Worm (Caenorhabditis elegans): ENCODE data around the gene Y113G7B.27.
A peak's percentile ranks its signal among the peaks of the same experiment; 100 is the strongest.

Y113G7B.27 gene

ce11 chrV:20164059-20164892 lies 28.4 kb upstream of the Y113G7B.27 start, which contains the start of gene F19B2.5:
Gene F19B2.5, minus strand, starts transcription at chrV:20164165.
- no peak for TF ChIP-seq T26A5.8 (tag; optimal IDR thresholded peaks at IDR 0.05)
- no peak for TF ChIP-seq ceh-27 (GFP tag; optimal IDR thresholded peaks at IDR 0.05)
- peak; percentile 97 for TF ChIP-seq hsf-1 (GFP tag; IDR thresholded peaks at IDR 0.05)
- no peak for TF ChIP-seq B0261.1 (tag; optimal IDR thresholded peaks at IDR 0.05)
- no peak for TF ChIP-seq F52B5.7 (tag; optimal IDR thresholded peaks at IDR 0.05)
- no peak for TF ChIP-seq nhr-120 (GFP tag; IDR thresholded peaks at IDR 0.05)
- TF ChIP-seq ztf-28 (GFP tag; IDR thresholded peaks at IDR 0.05): no peak
- no peak for TF ChIP-seq D2030.7 (GFP tag; IDR thresholded peaks at IDR 0.05)
- TF ChIP-seq egrh-3 (GFP tag; IDR thresholded peaks at IDR 0.05): no peak
- TF ChIP-seq gei-17 (GFP tag; optimal IDR thresholded peaks at IDR 0.05): peak; percentile 51
- no peak for TF ChIP-seq K11D2.4 (GFP tag; IDR thresholded peaks at IDR 0.05)
- no peak for TF ChIP-seq attf-5 (GFP tag; optimal IDR thresholded peaks at IDR 0.05)
- TF ChIP-seq nhr-90 (tag; optimal IDR thresholded peaks at IDR 0.05): peak; percentile 11
- no peak for TF ChIP-seq sdz-38 (tag; optimal IDR thresholded peaks at IDR 0.05)
- no peak for TF ChIP-seq Y56A3A.18 (GFP tag; IDR thresholded peaks at IDR 0.05)
- TF ChIP-seq mes-4 (tag; optimal IDR thresholded peaks at IDR 0.05): no peak
- no peak for TF ChIP-seq madf-8 (GFP tag; conservative IDR thresholded peaks at IDR 0.05)
- peak; percentile 66 for TF ChIP-seq pha-4 (tag; optimal IDR thresholded peaks at IDR 0.05)
- TF ChIP-seq unc-62 (GFP tag; optimal IDR thresholded peaks at IDR 0.05): peak; percentile 61
- peak; percentile 36; the same call in 1 of the 2 replicates for TF ChIP-seq let-526 (GFP tag; IDR thresholded peaks at IDR 0.05)
- TF ChIP-seq ztf-25 (GFP tag; IDR thresholded peaks at IDR 0.05): no peak
- TF ChIP-seq K12H6.12 (tag; optimal IDR thresholded peaks at IDR 0.05): no peak
- no peak for TF ChIP-seq ceh-100 (GFP tag; IDR thresholded peaks at IDR 0.05)
- TF ChIP-seq nhr-27 (tag; optimal IDR thresholded peaks at IDR 0.05): no peak
- TF ChIP-seq ekl-4 (GFP tag; IDR thresholded peaks at IDR 0.05): 0 out of 2 replicates have a peak, but pooled peaks have one; percentile 47
- no peak for TF ChIP-seq F49E8.2 (tag; optimal IDR thresholded peaks at IDR 0.05; ENCODE audit: insufficient read depth)
- no peak for TF ChIP-seq xnd-1 (tag; optimal IDR thresholded peaks at IDR 0.05)
- no peak for TF ChIP-seq Y53F4B.3 (GFP tag; IDR thresholded peaks at IDR 0.05)
- TF ChIP-seq ztf-3 (GFP tag; optimal IDR thresholded peaks at IDR 0.05): peak; percentile 68
- TF ChIP-seq lin-26 (GFP tag; IDR thresholded peaks at IDR 0.05): no peak
- TF ChIP-seq snpc-3.4 (tag; optimal IDR thresholded peaks at IDR 0.05): no peak
- no peak for TF ChIP-seq aptf-2 (GFP tag; conservative IDR thresholded peaks at IDR 0.05)
- no peak for TF ChIP-seq F23B12.7 (tag; optimal IDR thresholded peaks at IDR 0.05; ENCODE audit: insufficient read depth)
- no peak for TF ChIP-seq ceh-40 (GFP tag; IDR thresholded peaks at IDR 0.05)
- TF ChIP-seq F55B11.4 (tag; optimal IDR thresholded peaks at IDR 0.05; ENCODE audit: borderline replicate concordance, insufficient read depth): no peak
- TF ChIP-seq ztf-18 (tag; optimal IDR thresholded peaks at IDR 0.05): peak; percentile 7
- no peak for TF ChIP-seq hrde-1 (tag; optimal IDR thresholded peaks at IDR 0.05; ENCODE audit: borderline replicate concordance)
- TF ChIP-seq F39B2.1 (GFP tag; IDR thresholded peaks at IDR 0.05): no peak
- peak; percentile 34 for TF ChIP-seq lin-54 (GFP tag; optimal IDR thresholded peaks at IDR 0.05)
- peak; percentile 81 for TF ChIP-seq B0336.3 (GFP tag; IDR thresholded peaks at IDR 0.05)
- no peak for TF ChIP-seq somi-1 (GFP tag; optimal IDR thresholded peaks at IDR 0.05)
- TF ChIP-seq die-1 (tag; optimal IDR thresholded peaks at IDR 0.05): no peak
- TF ChIP-seq attf-3 (GFP tag; conservative IDR thresholded peaks at IDR 0.05): no peak
- TF ChIP-seq F57A8.1 (GFP tag; optimal IDR thresholded peaks at IDR 0.05): no peak
- no peak for TF ChIP-seq ccch-3 (GFP tag; optimal IDR thresholded peaks at IDR 0.05)
- TF ChIP-seq ama-1 (optimal IDR thresholded peaks at IDR 0.05): peak; percentile 71
- TF ChIP-seq ama-1 (GFP tag; optimal IDR thresholded peaks at IDR 0.05): no peak
- TF ChIP-seq him-1 (tag; optimal IDR thresholded peaks at IDR 0.05): no peak
